Worm (Caenorhabditis elegans) whole organism, young adult: ENCODE data around the gene srg-69.

Experiments used
- F33H1.4 ChIP-seq: fragments of 200-800 bp; sonication (Bioruptor generic); IDR thresholded peaks from 2 replicates; pipeline ENCODE4 v1.3.6; 2022; ENCODE audit warnings: missing genetic modification reagents, missing genetic modification characterization, missing compliant biosample characterization
- F39B2.1 ChIP-seq: fragments of 200-800 bp; sonication (Bioruptor generic); IDR thresholded peaks from 2 replicates; pipeline ENCODE4 v1.3.6; 2022; ENCODE audit warnings: missing genetic modification reagents, missing genetic modification characterization, missing compliant biosample characterization
- Y95B8A.8 ChIP-seq: fragments of 200-800 bp; sonication (Bioruptor generic); IDR thresholded peaks from 2 replicates; pipeline ENCODE4 v1.3.6; 2022; ENCODE audit warnings: missing genetic modification reagents, missing genetic modification characterization, missing compliant biosample characterization
- athp-1 ChIP-seq: sonication (generic microtip); optimal IDR thresholded peaks from 2 replicates; lab custom pipeline; 2017; ENCODE audit warnings: mild to moderate bottlenecking, missing genetic modification characterization, missing compliant biosample characterization
- ceh-40 ChIP-seq: fragments of 200-800 bp; sonication (Bioruptor generic); IDR thresholded peaks from 2 replicates; pipeline ENCODE4 v1.3.6; 2022; ENCODE audit warnings: missing genetic modification characterization, missing compliant biosample characterization
- ekl-4 ChIP-seq: fragments of 200-800 bp; sonication (Bioruptor generic); IDR thresholded peaks from 2 replicates; pipeline ENCODE4 v1.3.6; 2022; ENCODE audit warnings: missing genetic modification reagents, missing genetic modification characterization, missing compliant biosample characterization
- him-1 ChIP-seq: sonication (generic microtip); optimal IDR thresholded peaks from 2 replicates; lab custom pipeline; 2016; ENCODE audit warnings: missing genotype, missing genetic modification reagents, missing genetic modification characterization, missing compliant biosample characterization
- hmg-1.2 ChIP-seq: fragments of 200-800 bp; sonication (Bioruptor generic); IDR thresholded peaks from 2 replicates; pipeline ENCODE4 v1.3.6; 2022; ENCODE audit warnings: missing genetic modification reagents, missing genetic modification characterization, missing compliant biosample characterization
- hmg-20 ChIP-seq: fragments of 200-800 bp; sonication (Bioruptor generic); IDR thresholded peaks from 2 replicates; pipeline ENCODE4 v1.3.6; 2022; ENCODE audit warnings: missing genetic modification reagents, missing genetic modification characterization, missing compliant biosample characterization
- madf-3 ChIP-seq: fragments of 200-800 bp; sonication (Bioruptor generic); IDR thresholded peaks from 2 replicates; pipeline ENCODE4 v1.3.6; 2022; ENCODE audit warnings: missing genetic modification reagents, missing genetic modification characterization, missing compliant biosample characterization
- mcd-1 ChIP-seq: fragments of 200-800 bp; sonication (Bioruptor generic); IDR thresholded peaks from 2 replicates; pipeline ENCODE4 v1.3.6; 2022; ENCODE audit warnings: missing genetic modification reagents, missing genetic modification characterization, missing compliant biosample characterization
- pha-4 ChIP-seq: fragments of 150-350 bp; sonication (generic microtip); optimal IDR thresholded peaks from 2 replicates; lab custom pipeline; 2014; ENCODE audit warnings: missing biosample characterization, missing genetic modification reagents, missing genetic modification characterization
- rpc-1 ChIP-seq, 2 experiments: fragments of 150-350 bp in 1 of 2; sonication (generic microtip) in 1 of 2; optimal IDR thresholded peaks; 2 replicates each; lab custom pipeline; 2014 to 2018; ENCODE audit warnings: missing biosample characterization in 1 of 2, missing genetic modification characterization in 1 of 2, missing genetic modification reagents in 1 of 2, missing genotype in 1 of 2
- sea-2 ChIP-seq: fragments of 200-800 bp; sonication (Bioruptor generic); IDR thresholded peaks from 2 replicates; pipeline ENCODE4 v1.3.6; 2022; ENCODE audit warnings: missing genetic modification characterization, missing compliant biosample characterization
- snpc-1.3 ChIP-seq: sonication (generic microtip); optimal IDR thresholded peaks from 2 replicates; lab custom pipeline; 2017; ENCODE audit warnings: missing genetic modification characterization, mild to moderate bottlenecking, missing compliant biosample characterization, antibody characterized with exemption, moderate library complexity, missing genotype, missing genetic modification reagents; ENCODE audit not compliant: insufficient read depth

The srg-69 gene

ce11 chrII:5398779-5399178 is 43.3 kb downstream of the srg-69 start, which contains the start of gene fbxl-3:
fbxl-3 (minus strand) TSS chrII:5398902.
- peak; percentile 83; the same call in 1 of the 2 replicates for TF ChIP-seq hmg-1.2 (GFP tag; lab: Robert Waterston, UW)
- TF ChIP-seq madf-3: no peak

DNA sequence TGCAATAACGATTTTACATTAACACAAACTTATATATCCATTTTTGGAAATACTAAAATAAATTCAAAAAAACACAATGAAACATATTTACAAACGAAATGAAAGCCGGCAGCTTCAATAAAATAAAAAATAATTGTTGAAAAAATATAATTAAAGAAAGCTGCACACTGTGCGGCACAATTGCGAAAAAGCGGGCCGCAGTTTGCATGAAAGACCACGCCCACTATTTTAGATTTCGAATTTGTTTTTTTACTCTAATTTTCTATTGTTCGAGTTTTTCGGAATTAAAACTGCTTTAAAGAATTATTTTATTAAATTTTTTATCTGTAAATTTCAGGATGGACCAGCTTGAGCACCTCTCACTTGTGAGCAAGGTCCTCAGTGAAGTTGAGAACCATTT is 43.7 kb downstream of the srg-69 start, which contains the start of gene mog-5:
Gene mog-5 (plus strand): TSS at position 338 of the 400 bp plus-strand sequence.
- TF ChIP-seq sea-2 (GFP tag; lab: Robert Waterston, UW) (no peak), mcd-1 (GFP tag; lab: Robert Waterston, UW) (no peak), athp-1 (tag; lab: Kevin White, UChicago) (no peak), ekl-4 (GFP tag; lab: Robert Waterston, UW) (no peak), Y95B8A.8 (GFP tag; lab: Robert Waterston, UW) (no peak), F33H1.4 (GFP tag; lab: Robert Waterston, UW) (no peak), ceh-40 (no peak), rpc-1 (optimal IDR thresholded peaks at IDR 0.05; lab: Kevin White, UChicago) (peak; percentile 14), rpc-1 (tag; optimal IDR thresholded peaks at IDR 0.05; lab: Kevin White, UChicago) (no peak), him-1 (tag; lab: Kevin White, UChicago) (no peak), pha-4 (tag; lab: Kevin White, UChicago) (peak; percentile 22), snpc-1.3 (peak; percentile 23), hmg-20 (GFP tag; lab: Robert Waterston, UW) (no peak), F39B2.1 (no peak), hmg-1.2 (GFP tag; lab: Robert Waterston, UW) (no peak)
